Worm (Caenorhabditis elegans) whole organism, L4 larva: ENCODE data around the gene clec-234.

Experiments
- ama-1 ChIP-seq: fragments of 150-350 bp; optimal IDR thresholded peaks from 2 replicates; lab custom pipeline; 2014; ENCODE audit warnings: inconsistent platforms, mixed read lengths
- dmd-9 ChIP-seq: fragments of 200-800 bp; sonication (Bioruptor generic); IDR thresholded peaks from 2 replicates; pipeline ENCODE4 v1.3.6; 2022; ENCODE audit warnings: missing genetic modification reagents, missing genetic modification characterization, missing compliant biosample characterization
- hif-1 ChIP-seq, 2 experiments: sonication (generic microtip); optimal IDR thresholded peaks; 2 replicates each; lab custom pipeline; 2016 to 2017; ENCODE audit warnings: missing compliant biosample characterization in 2 of 2, missing genetic modification characterization in 2 of 2, missing genetic modification reagents in 2 of 2, missing genotype in 2 of 2, mild to moderate bottlenecking in 1 of 2
- mdt-29 ChIP-seq: fragments of 200-800 bp; sonication (Bioruptor generic); IDR thresholded peaks from 2 replicates; pipeline ENCODE4 v1.3.6; 2022; ENCODE audit warnings: missing genetic modification reagents, missing genetic modification characterization, missing compliant biosample characterization
- nhr-102 ChIP-seq: sonication (generic microtip); optimal IDR thresholded peaks from 2 replicates; lab custom pipeline; 2016; ENCODE audit warnings: mild to moderate bottlenecking, missing genetic modification characterization, moderate library complexity, missing compliant biosample characterization
- set-16 ChIP-seq: fragments of 200-800 bp; sonication (Bioruptor generic); IDR thresholded peaks from 2 replicates; pipeline ENCODE4 v1.3.6; 2022; ENCODE audit warnings: missing genetic modification reagents, missing genetic modification characterization, missing compliant biosample characterization
- snpc-4 ChIP-seq: fragments of 150-350 bp; optimal IDR thresholded peaks from 2 replicates; lab custom pipeline; 2014; ENCODE audit warnings: missing biosample characterization, missing genetic modification characterization
- zag-1 ChIP-seq: fragments of 150-350 bp; optimal IDR thresholded peaks from 2 replicates; lab custom pipeline; 2014; ENCODE audit warnings: missing biosample characterization, missing genetic modification characterization

ce11 chrV:16479275-16479674 lies 45.9 kb upstream of the clec-234 start, which contains the start of gene T08G3.11:
- no peak for TF ChIP-seq mdt-29 (GFP tag; lab: Robert Waterston, UW)
- no peak for TF ChIP-seq snpc-4
- no peak for TF ChIP-seq hif-1 (tag; optimal IDR thresholded peaks at IDR 0.05; lab: Kevin White, UChicago)
- no peak for TF ChIP-seq set-16 (GFP tag; lab: Robert Waterston, UW)
- no peak for TF ChIP-seq zag-1 (tag; lab: Kevin White, UChicago)
- no peak for TF ChIP-seq dmd-9 (GFP tag; lab: Robert Waterston, UW)
- TF ChIP-seq nhr-102 (tag; lab: Kevin White, UChicago), result no peak
- TF ChIP-seq ama-1 (lab: Kevin White, UChicago), result no peak
